Worm (Caenorhabditis elegans) whole organism, early embryonic: Measurements from ENCODE around the gene nspa-8.

Experiments
- B0310.2 ChIP-seq: sonication (generic microtip); optimal IDR thresholded peaks from 2 replicates; lab custom pipeline; 2016; ENCODE audit warnings: mild to moderate bottlenecking, missing genetic modification characterization, missing compliant biosample characterization
- F13C5.2 ChIP-seq: sonication (generic microtip); optimal IDR thresholded peaks from 2 replicates; lab custom pipeline; 2017; ENCODE audit warnings: mild to moderate bottlenecking, missing genetic modification characterization, inconsistent platforms, missing compliant biosample characterization
- aly-1 ChIP-seq: sonication (generic microtip); optimal IDR thresholded peaks from 2 replicates; lab custom pipeline; 2016; ENCODE audit warnings: missing genetic modification characterization, missing compliant biosample characterization
- ama-1 ChIP-seq: fragments of 150-350 bp; optimal IDR thresholded peaks from 2 replicates; lab custom pipeline; 2014
- ceh-13 ChIP-seq: fragments of 200-800 bp; sonication (Bioruptor generic); optimal IDR thresholded peaks from 2 replicates; lab custom pipeline; 2018; ENCODE audit warnings: mild to moderate bottlenecking, missing genetic modification characterization, missing compliant biosample characterization
- ceh-36 ChIP-seq: sonication (generic microtip); optimal IDR thresholded peaks from 2 replicates; lab custom pipeline; 2016; ENCODE audit warnings: missing genetic modification characterization, inconsistent platforms, missing compliant biosample characterization
- ets-7 ChIP-seq: sonication (generic microtip); optimal IDR thresholded peaks from 2 replicates; lab custom pipeline; 2016; ENCODE audit warnings: missing genotype, missing genetic modification characterization, missing compliant biosample characterization
- flt-1 ChIP-seq: fragments of 200-800 bp; sonication (Bioruptor generic); IDR thresholded peaks from 2 replicates; pipeline ENCODE4 v1.3.6; 2022; ENCODE audit warnings: missing genetic modification characterization, missing compliant biosample characterization
- hmbx-1 ChIP-seq: sonication (generic microtip); optimal IDR thresholded peaks from 2 replicates; lab custom pipeline; 2016; ENCODE audit warnings: mild to moderate bottlenecking, missing genetic modification characterization, missing compliant biosample characterization
- hmg-4 ChIP-seq: fragments of 200-800 bp; sonication (Bioruptor generic); optimal IDR thresholded peaks from 2 replicates; lab custom pipeline; 2018; ENCODE audit warnings: mild to moderate bottlenecking, missing genetic modification characterization, missing compliant biosample characterization
- hnd-1 ChIP-seq: sonication (generic microtip); optimal IDR thresholded peaks from 2 replicates; lab custom pipeline; 2016; ENCODE audit warnings: missing genetic modification characterization, missing compliant biosample characterization
- pes-1 ChIP-seq: fragments of 200-800 bp; sonication (Bioruptor generic); IDR thresholded peaks from 2 replicates; pipeline ENCODE4 v1.3.6; 2022; ENCODE audit warnings: missing genetic modification reagents, missing genetic modification characterization, missing compliant biosample characterization
- scrt-1 ChIP-seq: fragments of 200-800 bp; sonication (Bioruptor generic); IDR thresholded peaks from 2 replicates; pipeline ENCODE4 v1.3.6; 2022; ENCODE audit warnings: missing genetic modification characterization, missing compliant biosample characterization
- sea-1 ChIP-seq: fragments of 200-800 bp; sonication (Bioruptor generic); conservative IDR thresholded peaks from 2 replicates; pipeline ENCODE4 v1.3.6; 2022; ENCODE audit warnings: missing genetic modification characterization, missing compliant biosample characterization
- tbx-11 ChIP-seq: fragments of 200-800 bp; sonication (Bioruptor generic); IDR thresholded peaks from 2 replicates; pipeline ENCODE4 v1.3.6; 2022; ENCODE audit warnings: missing genetic modification characterization, missing compliant biosample characterization
- tbx-37 ChIP-seq: fragments of 200-800 bp; sonication (Bioruptor generic); conservative IDR thresholded peaks from 2 replicates; pipeline ENCODE4 v1.3.6; 2022; ENCODE audit warnings: missing genetic modification reagents, missing genetic modification characterization, missing compliant biosample characterization
- tra-4 ChIP-seq: sonication (generic microtip); optimal IDR thresholded peaks from 2 replicates; lab custom pipeline; 2017; ENCODE audit warnings: missing genetic modification characterization, missing compliant biosample characterization

nspa-8 gene

DNA sequence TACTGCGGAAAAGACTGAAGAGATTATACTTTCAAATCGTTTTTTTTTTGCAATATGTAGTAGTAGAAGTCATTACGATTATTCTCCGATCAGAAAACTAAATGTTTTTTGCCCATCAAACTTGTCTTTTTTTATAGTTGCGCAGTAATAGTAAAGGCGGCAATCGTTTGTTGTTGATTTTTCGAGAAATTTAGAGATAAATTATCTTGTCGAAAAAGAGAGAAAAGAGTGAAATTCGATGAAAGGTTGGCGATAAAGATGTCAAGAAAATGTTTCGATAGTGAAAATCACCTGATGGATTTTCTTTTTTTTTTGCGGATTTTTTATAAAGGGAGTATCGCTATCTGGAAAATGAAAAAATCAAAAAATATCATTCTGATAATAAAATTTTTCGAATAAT is 38.4 kb downstream of the nspa-8 start:
- TF ChIP-seq pes-1 (no peak), hmg-4 (GFP tag; lab: Kevin White, UChicago) (no peak), ceh-13 (GFP tag; lab: Kevin White, UChicago) (no peak), F13C5.2 (tag; lab: Kevin White, UChicago) (no peak), tbx-37 (no peak), flt-1 (no peak), tbx-11 (GFP tag; lab: Robert Waterston, UW) (no peak), ama-1 (lab: Kevin White, UChicago) (no peak), ets-7 (tag; lab: Kevin White, UChicago) (no peak), hnd-1 (tag; lab: Kevin White, UChicago) (no peak), tra-4 (tag; lab: Kevin White, UChicago) (no peak)

DNA sequence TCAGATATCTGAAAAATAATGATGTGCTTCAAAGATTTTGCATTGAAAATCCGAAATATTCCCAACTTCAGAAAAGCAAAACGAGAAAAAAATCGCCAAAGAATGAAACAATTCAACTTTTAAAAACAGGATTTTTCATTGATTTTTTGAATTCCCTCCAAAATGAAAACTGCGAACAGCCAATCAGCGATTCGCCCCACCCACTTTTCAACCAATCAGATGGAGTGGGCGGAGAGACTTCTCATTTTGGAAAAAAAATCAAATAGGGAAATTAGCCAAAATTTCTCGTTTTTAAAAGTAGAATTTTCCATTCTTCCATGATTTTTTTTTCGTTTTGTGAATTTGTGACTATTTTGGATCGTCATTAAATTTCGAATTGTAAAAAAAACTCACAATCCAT is 42.1 kb downstream of the nspa-8 start:
- TF ChIP-seq aly-1: no peak
- no peak for TF ChIP-seq hmbx-1
- TF ChIP-seq ets-7 (tag; lab: Kevin White, UChicago): no peak
- TF ChIP-seq ceh-36 (tag; lab: Kevin White, UChicago): no peak
- TF ChIP-seq flt-1: no peak
- TF ChIP-seq pes-1: no peak
- TF ChIP-seq tbx-11 (GFP tag; lab: Robert Waterston, UW): no peak
- no peak for TF ChIP-seq hnd-1 (tag; lab: Kevin White, UChicago)
- no peak for TF ChIP-seq tra-4 (tag; lab: Kevin White, UChicago)
- no peak for TF ChIP-seq ama-1 (lab: Kevin White, UChicago)
- TF ChIP-seq ceh-13 (GFP tag; lab: Kevin White, UChicago): no peak
- no peak for TF ChIP-seq F13C5.2 (tag; lab: Kevin White, UChicago)
- TF ChIP-seq tbx-37: no peak
- TF ChIP-seq scrt-1: no peak
- no peak for TF ChIP-seq B0310.2 (tag; lab: Kevin White, UChicago)
- TF ChIP-seq sea-1 (GFP tag; lab: Robert Waterston, UW): no peak
- TF ChIP-seq hmg-4 (GFP tag; lab: Kevin White, UChicago): no peak

DNA sequence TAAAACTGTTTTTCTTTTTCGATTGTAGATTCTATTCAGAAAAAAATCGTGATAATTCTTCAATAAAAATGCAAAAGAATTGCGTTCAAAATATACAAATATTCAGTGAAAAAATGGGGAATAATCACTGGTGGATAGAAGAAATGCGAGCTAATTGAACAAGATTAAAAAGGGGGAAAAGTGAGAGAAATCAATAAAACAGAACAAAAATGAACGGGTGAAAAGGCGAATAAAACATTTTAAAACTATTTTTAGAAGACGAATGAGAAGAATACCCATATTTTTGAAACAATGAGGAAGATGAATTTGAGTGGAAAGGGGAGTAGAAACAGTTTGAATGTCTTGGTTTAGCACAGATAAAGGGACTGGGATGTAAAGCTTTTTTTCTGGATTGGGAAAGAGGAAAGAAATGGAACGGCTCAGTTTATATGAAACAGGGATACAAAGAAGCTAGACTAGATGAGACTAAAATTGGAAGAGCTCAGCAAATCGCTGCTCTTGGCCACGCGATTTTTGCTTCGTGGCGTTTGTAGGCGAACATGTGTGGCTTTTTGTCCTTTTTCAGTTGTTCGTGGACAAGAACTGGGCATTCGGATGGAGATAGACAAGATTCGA is 42.6 kb downstream of the nspa-8 start, which contains the start of gene Y50E8A.12:
Y50E8A.12 (minus strand) TSS at position 51 of the 615 bp plus-strand sequence.
- no peak for TF ChIP-seq B0310.2 (tag; lab: Kevin White, UChicago)
- no peak for TF ChIP-seq ceh-13 (GFP tag; lab: Kevin White, UChicago)
- TF ChIP-seq tbx-37: no peak
- TF ChIP-seq ets-7 (tag; lab: Kevin White, UChicago): no peak
- no peak for TF ChIP-seq flt-1
- no peak for TF ChIP-seq hmg-4 (GFP tag; lab: Kevin White, UChicago)
- TF ChIP-seq ama-1 (lab: Kevin White, UChicago): no peak
- no peak for TF ChIP-seq aly-1
- TF ChIP-seq tbx-11 (GFP tag; lab: Robert Waterston, UW): no peak
- no peak for TF ChIP-seq F13C5.2 (tag; lab: Kevin White, UChicago)
- no peak for TF ChIP-seq sea-1 (GFP tag; lab: Robert Waterston, UW)
- no peak for TF ChIP-seq scrt-1
- no peak for TF ChIP-seq hmbx-1
- TF ChIP-seq tra-4 (tag; lab: Kevin White, UChicago): no peak
- no peak for TF ChIP-seq hnd-1 (tag; lab: Kevin White, UChicago)
- no peak for TF ChIP-seq pes-1
- TF ChIP-seq ceh-36 (tag; lab: Kevin White, UChicago): no peak

DNA sequence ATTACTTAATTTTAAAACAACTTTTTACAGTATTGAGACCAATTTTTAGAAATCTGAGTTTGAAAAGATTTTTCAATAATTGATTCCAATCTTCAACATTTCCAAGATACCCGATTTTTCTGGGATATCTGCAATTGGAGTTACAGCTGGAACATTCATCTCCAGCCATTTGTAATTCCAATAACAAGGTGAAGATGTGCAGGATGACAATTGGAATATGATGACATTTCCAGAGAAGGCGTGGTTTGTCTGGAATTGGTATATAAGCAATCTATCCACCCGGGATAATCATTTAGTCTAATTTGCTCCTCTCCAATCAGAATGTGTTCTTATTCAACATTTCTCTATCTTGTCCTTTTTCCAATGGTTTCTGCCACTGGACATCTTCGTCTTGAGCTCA is 45.7 kb downstream of the nspa-8 start, which contains the start of gene Y50E8A.11:
Y50E8A.11 (plus strand) TSS at position 301 of the 400 bp plus-strand sequence.
- TF ChIP-seq aly-1: no peak
- TF ChIP-seq ama-1 (lab: Kevin White, UChicago): no peak
- no peak for TF ChIP-seq hmg-4 (GFP tag; lab: Kevin White, UChicago)
- no peak for TF ChIP-seq tra-4 (tag; lab: Kevin White, UChicago)
- TF ChIP-seq sea-1 (GFP tag; lab: Robert Waterston, UW): no peak
- TF ChIP-seq scrt-1: no peak
- no peak for TF ChIP-seq ceh-13 (GFP tag; lab: Kevin White, UChicago)
- TF ChIP-seq hnd-1 (tag; lab: Kevin White, UChicago): no peak
- no peak for TF ChIP-seq ets-7 (tag; lab: Kevin White, UChicago)
- no peak for TF ChIP-seq pes-1
- no peak for TF ChIP-seq B0310.2 (tag; lab: Kevin White, UChicago)
- TF ChIP-seq tbx-11 (GFP tag; lab: Robert Waterston, UW): no peak
- TF ChIP-seq flt-1: no peak
- no peak for TF ChIP-seq ceh-36 (tag; lab: Kevin White, UChicago)
- TF ChIP-seq F13C5.2 (tag; lab: Kevin White, UChicago): no peak

DNA sequence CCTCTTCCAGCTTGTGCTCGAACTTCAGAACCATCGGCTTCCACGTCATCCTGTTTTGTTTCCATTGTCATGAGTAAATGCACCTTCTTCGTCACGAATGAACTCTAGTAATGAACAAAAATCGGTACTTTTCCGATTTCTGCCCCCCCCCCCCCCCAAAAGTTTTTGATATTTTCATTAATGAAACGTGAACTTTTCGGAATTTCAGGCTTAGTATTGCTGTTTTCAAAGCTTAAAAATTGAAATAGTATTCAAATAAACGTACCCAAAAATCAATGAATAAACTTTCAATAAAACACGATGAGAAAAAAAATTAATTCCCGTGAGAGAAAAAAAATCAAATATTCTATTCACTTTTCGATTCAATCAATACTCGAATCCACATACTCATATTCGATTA is 47.2 kb downstream of the nspa-8 start, which contains the start of the genes scrm-7 and Y50E8A.10:
scrm-7 (minus strand) TSS at position 101 of the 400 bp plus-strand sequence.
Y50E8A.10 (plus strand) TSS at position 353 of the 400 bp plus-strand sequence.
- no peak for TF ChIP-seq pes-1
